Fruit fly (Drosophila melanogaster) whole organism, prepupa: Measurements from ENCODE around the gene ebi.

Experiments used
- Blimp-1 ChIP-seq: fragments of 200-800 bp; sonication (Bioruptor generic); optimal IDR thresholded peaks from 3 replicates; lab custom pipeline; 2017; ENCODE audit warnings: missing biosample characterization, missing genetic modification characterization, mild to moderate bottlenecking, moderate library complexity, missing genetic modification reagents
- CG10631 ChIP-seq: fragments of 200-800 bp; sonication (Bioruptor generic); optimal IDR thresholded peaks from 2 replicates; lab custom pipeline; 2016; ENCODE audit warnings: missing biosample characterization, missing genetic modification characterization
- CG11294 ChIP-seq: fragments of 200-800 bp; sonication (Bioruptor generic); IDR thresholded peaks from 2 replicates; pipeline ENCODE4 v1.3.6; 2022; ENCODE audit warnings: missing biosample characterization, missing genetic modification characterization
- CG11762 ChIP-seq: fragments of 200-800 bp; sonication (Bioruptor generic); optimal IDR thresholded peaks from 3 replicates; lab custom pipeline; 2016; ENCODE audit warnings: missing biosample characterization, missing genetic modification characterization; ENCODE audit not compliant: insufficient read depth
- CG15336 ChIP-seq: fragments of 200-800 bp; sonication (Bioruptor generic); IDR thresholded peaks from 2 replicates; pipeline ENCODE4 v1.3.6; 2022; ENCODE audit warnings: missing biosample characterization, missing genetic modification characterization
- CG1621 ChIP-seq: fragments of 200-800 bp; sonication (Bioruptor generic); optimal IDR thresholded peaks from 3 replicates; lab custom pipeline; 2018; ENCODE audit warnings: missing biosample characterization, mild to moderate bottlenecking, missing genetic modification characterization
- CG32006 ChIP-seq: fragments of 200-800 bp; sonication (Bioruptor generic); optimal IDR thresholded peaks from 3 replicates; lab custom pipeline; 2017; ENCODE audit warnings: missing biosample characterization, mild to moderate bottlenecking, missing genetic modification characterization
- CG34406 ChIP-seq: fragments of 200-800 bp; sonication (Bioruptor generic); optimal IDR thresholded peaks from 3 replicates; lab custom pipeline; 2016; ENCODE audit warnings: missing biosample characterization, missing genetic modification characterization
- CG3919 ChIP-seq: fragments of 200-800 bp; sonication (Bioruptor generic); optimal IDR thresholded peaks from 3 replicates; lab custom pipeline; 2016; ENCODE audit warnings: missing biosample characterization, missing genetic modification characterization
- CG6163 ChIP-seq: fragments of 200-800 bp; sonication (Bioruptor generic); IDR thresholded peaks from 3 replicates; pipeline ENCODE4 v1.3.6; 2022; ENCODE audit warnings: missing biosample characterization, missing genetic modification characterization
- CG6276 ChIP-seq: fragments of 200-800 bp; sonication (Bioruptor generic); optimal IDR thresholded peaks from 2 replicates; lab custom pipeline; 2017; ENCODE audit warnings: missing biosample characterization, mild to moderate bottlenecking, missing genetic modification characterization
- CG6792 ChIP-seq: fragments of 200-800 bp; sonication (Bioruptor generic); optimal IDR thresholded peaks from 3 replicates; lab custom pipeline; 2016; ENCODE audit warnings: missing biosample characterization, missing genetic modification characterization
- CG6854 ChIP-seq: fragments of 200-800 bp; sonication (Bioruptor generic); optimal IDR thresholded peaks from 2 replicates; lab custom pipeline; 2017; ENCODE audit warnings: missing biosample characterization, mild to moderate bottlenecking, missing genetic modification characterization
- CG7368 ChIP-seq: fragments of 200-800 bp; sonication (Bioruptor generic); optimal IDR thresholded peaks from 3 replicates; lab custom pipeline; 2016; ENCODE audit warnings: missing biosample characterization, missing genetic modification characterization
- CG8119 ChIP-seq: fragments of 200-800 bp; sonication (Bioruptor generic); IDR thresholded peaks from 3 replicates; pipeline ENCODE4 v1.3.6; 2022; ENCODE audit warnings: missing biosample characterization, missing genetic modification characterization
- CG8319 ChIP-seq: fragments of 200-800 bp; sonication (Bioruptor generic); optimal IDR thresholded peaks from 3 replicates; lab custom pipeline; 2016; ENCODE audit warnings: missing biosample characterization, missing genetic modification characterization
- CG8632 ChIP-seq: fragments of 200-800 bp; sonication (Bioruptor generic); optimal IDR thresholded peaks from 3 replicates; lab custom pipeline; 2016; ENCODE audit warnings: missing biosample characterization, missing genetic modification characterization
- Eip78C ChIP-seq: fragments of 200-800 bp; sonication (Bioruptor generic); peaks from one replicate; lab custom pipeline; 2016; ENCODE audit warnings: missing biosample characterization, missing genetic modification characterization
- Ets21C ChIP-seq: fragments of 200-800 bp; sonication (Bioruptor generic); optimal IDR thresholded peaks from 3 replicates; lab custom pipeline; 2016; ENCODE audit warnings: missing biosample characterization, missing genetic modification characterization
- Ets96B ChIP-seq: fragments of 200-800 bp; optimal IDR thresholded peaks from 2 replicates; lab custom pipeline; 2019; ENCODE audit warnings: missing biosample characterization, mild to moderate bottlenecking, missing genetic modification characterization, moderate library complexity
- Gug ChIP-seq: fragments of 200-800 bp; sonication (Bioruptor generic); IDR thresholded peaks from 2 replicates; pipeline ENCODE4 v1.3.6; 2022; ENCODE audit warnings: missing biosample characterization, missing genetic modification characterization
- Hr38 ChIP-seq: sonication (Bioruptor generic); optimal IDR thresholded peaks from 2 replicates; lab custom pipeline; 2016; ENCODE audit warnings: missing biosample characterization, missing genetic modification characterization
- Hr39 ChIP-seq: fragments of 200-800 bp; sonication (Bioruptor generic); optimal IDR thresholded peaks from 2 replicates; lab custom pipeline; 2016; ENCODE audit warnings: missing biosample characterization, missing genetic modification characterization
- Lpt ChIP-seq: fragments of 200-800 bp; sonication (Bioruptor generic); optimal IDR thresholded peaks from 3 replicates; lab custom pipeline; 2016; ENCODE audit warnings: missing biosample characterization, missing genetic modification characterization
- OdsH ChIP-seq: fragments of 200-800 bp; sonication (Bioruptor generic); optimal IDR thresholded peaks from 3 replicates; lab custom pipeline; 2016; ENCODE audit warnings: missing biosample characterization, missing genetic modification characterization
- Smox ChIP-seq: fragments of 200-800 bp; sonication (Bioruptor generic); optimal IDR thresholded peaks from 3 replicates; lab custom pipeline; 2016; ENCODE audit warnings: missing biosample characterization, missing genetic modification characterization
- Sox102F ChIP-seq: fragments of 200-800 bp; sonication (Bioruptor generic); optimal IDR thresholded peaks from 2 replicates; lab custom pipeline; 2016; ENCODE audit warnings: missing biosample characterization, mild to moderate bottlenecking, missing genetic modification characterization
- Sox14 ChIP-seq: fragments of 200-800 bp; sonication (Bioruptor generic); optimal IDR thresholded peaks from 3 replicates; lab custom pipeline; 2016; ENCODE audit warnings: missing biosample characterization, missing genetic modification characterization
- Sox15 ChIP-seq: fragments of 200-800 bp; sonication (Bioruptor generic); optimal IDR thresholded peaks from 3 replicates; lab custom pipeline; 2016; ENCODE audit warnings: missing biosample characterization, missing genetic modification characterization
- acj6 ChIP-seq: fragments of 200-800 bp; sonication (Bioruptor generic); optimal IDR thresholded peaks from 3 replicates; lab custom pipeline; 2016; ENCODE audit warnings: missing biosample characterization, missing genetic modification characterization
- cyc ChIP-seq: fragments of 200-800 bp; sonication (Bioruptor generic); optimal IDR thresholded peaks from 3 replicates; lab custom pipeline; 2016; ENCODE audit warnings: missing biosample characterization, missing genetic modification characterization
- dsx ChIP-seq: fragments of 200-800 bp; optimal IDR thresholded peaks from 3 replicates; lab custom pipeline; 2019; ENCODE audit warnings: missing biosample characterization, mild to moderate bottlenecking, missing genetic modification characterization, moderate library complexity; ENCODE audit not compliant: poor library complexity, severe bottlenecking
- eg ChIP-seq: fragments of 200-800 bp; sonication (Bioruptor generic); IDR thresholded peaks from 3 replicates; pipeline ENCODE4 v1.3.6; 2022; ENCODE audit warnings: missing biosample characterization, missing genetic modification characterization
- esn ChIP-seq: fragments of 200-800 bp; sonication (Bioruptor generic); optimal IDR thresholded peaks from 2 replicates; lab custom pipeline; 2016; ENCODE audit warnings: missing biosample characterization, mild to moderate bottlenecking, missing genetic modification characterization, moderate library complexity
- fd59A ChIP-seq: fragments of 200-800 bp; sonication (Bioruptor generic); optimal IDR thresholded peaks from 2 replicates; lab custom pipeline; 2017; ENCODE audit warnings: missing biosample characterization, mild to moderate bottlenecking, missing genetic modification characterization, missing genetic modification reagents
- fd85E ChIP-seq: fragments of 200-800 bp; sonication (Bioruptor generic); optimal IDR thresholded peaks from 3 replicates; lab custom pipeline; 2016; ENCODE audit warnings: missing biosample characterization, missing genetic modification characterization
- net ChIP-seq: fragments of 200-800 bp; sonication (Bioruptor generic); optimal IDR thresholded peaks from 3 replicates; lab custom pipeline; 2016; ENCODE audit warnings: missing biosample characterization, missing genetic modification characterization
- pdm3 ChIP-seq: fragments of 200-800 bp; sonication (Bioruptor generic); optimal IDR thresholded peaks from 3 replicates; lab custom pipeline; 2016; ENCODE audit warnings: missing biosample characterization, missing genetic modification characterization
- salr ChIP-seq, 2 experiments: fragments of 200-800 bp; sonication (Bioruptor generic); optimal IDR thresholded peaks; 3 replicates each; lab custom pipeline; 2016 to 2018; ENCODE audit warnings: missing biosample characterization in 2 of 2, missing genetic modification characterization in 2 of 2, mild to moderate bottlenecking in 1 of 2
- svp ChIP-seq: fragments of 200-800 bp; sonication (Bioruptor generic); peaks from one replicate; lab custom pipeline; 2016; ENCODE audit warnings: missing biosample characterization, missing genetic modification characterization
- topi ChIP-seq: fragments of 200-800 bp; sonication (Bioruptor generic); optimal IDR thresholded peaks from 3 replicates; lab custom pipeline; 2016; ENCODE audit warnings: missing biosample characterization, missing genetic modification characterization
- vri ChIP-seq: fragments of 200-800 bp; sonication (Bioruptor generic); optimal IDR thresholded peaks from 3 replicates; lab custom pipeline; 2016; ENCODE audit warnings: missing biosample characterization, mild to moderate bottlenecking, missing genetic modification characterization

ebi gene

DNA sequence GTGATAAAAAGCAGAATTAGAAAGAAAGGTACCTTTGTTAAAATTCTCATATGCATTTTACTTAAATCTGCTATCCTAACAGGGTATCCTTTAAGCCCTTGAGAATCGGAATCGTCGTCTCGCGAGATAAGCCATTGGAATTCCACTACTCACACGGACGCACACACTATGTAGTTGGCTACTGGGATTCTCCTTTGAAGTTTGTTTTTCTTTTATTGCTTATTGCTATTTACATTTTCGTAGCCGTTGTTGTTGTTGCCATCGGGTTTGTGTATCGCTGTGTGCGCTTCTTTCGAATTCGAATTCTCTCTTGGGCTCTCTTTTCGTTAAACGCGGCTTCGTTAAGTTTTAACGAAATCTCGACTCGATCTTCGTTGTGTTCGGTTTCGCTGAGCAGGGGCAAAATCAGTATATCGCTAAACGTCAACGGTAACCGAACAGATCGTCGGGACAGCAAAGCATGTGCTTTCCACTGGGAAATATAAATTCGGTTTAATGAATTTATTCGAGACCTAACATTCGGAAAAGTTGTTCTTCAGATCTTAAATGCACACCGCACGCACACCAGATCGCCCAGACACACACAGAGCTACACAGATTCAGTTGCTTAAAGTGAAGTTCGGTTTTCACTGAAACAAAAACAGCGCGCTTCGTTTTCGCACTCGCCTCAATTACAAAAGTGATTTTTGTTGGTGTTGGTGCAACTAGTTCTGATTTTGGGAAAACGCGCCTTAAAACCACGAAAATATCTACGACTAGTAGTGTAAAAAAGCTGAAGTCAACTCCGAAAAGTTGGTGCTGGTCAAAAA lies 16.2 kb downstream of the ebi start, which contains the start of gene ex (continued):
- TF ChIP-seq OdsH (GFP tag; lab: Kevin White, UChicago) (peak; percentile 21), CG6854 (GFP tag; lab: Kevin White, UChicago) (peak; percentile 60)
- TF ChIP-seq, all 60 proteins: peak for 32

DNA sequence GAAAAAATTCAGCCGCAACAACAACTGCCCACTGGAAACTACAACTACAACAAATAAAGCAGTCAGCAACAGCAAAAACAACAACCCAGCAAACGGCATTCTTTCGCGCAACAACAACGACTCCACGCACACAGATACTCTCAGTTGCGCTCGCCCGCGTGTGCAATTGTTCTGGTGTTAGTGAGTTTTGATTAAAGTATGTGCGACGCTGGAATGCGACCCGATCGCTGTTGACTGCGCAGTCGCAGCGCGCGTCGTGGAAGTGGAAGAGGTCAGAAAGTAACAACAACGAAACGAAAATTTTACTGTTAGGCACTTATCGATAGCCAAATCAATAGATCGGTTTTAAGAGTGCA lies 16.7 kb downstream of the ebi start:
- peak; percentile 73 for TF ChIP-seq svp (GFP tag; lab: Kevin White, UChicago)
- TF ChIP-seq Sox15 (GFP tag; lab: Kevin White, UChicago) = no peak

DNA sequence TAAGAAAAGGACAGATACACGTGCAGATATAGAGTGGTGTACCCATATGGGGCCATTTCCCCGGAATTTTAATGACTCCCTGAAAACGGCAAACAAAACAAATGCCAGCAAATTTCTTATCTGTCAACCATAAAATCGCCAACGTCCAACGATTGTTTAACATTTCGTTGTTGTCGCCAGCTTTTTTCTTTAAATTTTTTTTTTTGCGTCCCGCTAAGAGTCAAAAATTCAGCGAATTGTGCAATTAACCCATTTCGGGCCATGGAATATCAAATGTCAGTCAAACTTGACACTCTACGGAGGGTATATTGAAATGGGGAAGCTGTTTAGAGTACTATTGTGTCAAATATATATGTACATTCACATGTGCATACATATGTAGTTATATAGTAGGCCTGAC lies 17.3 kb downstream of the ebi start:
- peak; percentile 64 for TF ChIP-seq svp (GFP tag; lab: Kevin White, UChicago)
- TF ChIP-seq vri (GFP tag; lab: Kevin White, UChicago) = peak; percentile 48
- peak; percentile 3 for TF ChIP-seq Eip78C
- no peak for TF ChIP-seq Ets96B (tag; lab: Kevin White, UChicago)
- no peak for TF ChIP-seq eg (GFP tag; lab: Robert Waterston, UW)

DNA sequence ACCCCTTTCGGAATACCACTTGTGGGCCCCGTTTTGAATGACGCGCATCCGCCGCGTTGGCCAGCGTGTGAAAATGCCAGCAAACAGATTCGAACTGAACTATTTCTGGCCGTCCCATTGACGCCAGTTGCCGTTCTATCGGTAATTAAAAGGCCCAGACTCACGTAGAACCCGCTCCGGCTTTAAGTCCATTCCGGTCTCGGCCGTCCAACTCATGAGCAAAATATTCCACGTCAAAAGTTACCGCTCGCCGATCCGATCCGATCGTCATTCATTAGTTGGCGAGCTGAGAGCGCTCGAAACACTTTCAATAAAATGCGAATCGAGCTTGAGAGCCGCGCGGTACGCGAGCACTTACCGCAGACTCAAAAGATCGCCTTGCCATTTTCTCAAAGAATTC lies 19.6 kb downstream of the ebi start:
- no peak for TF ChIP-seq esn

DNA sequence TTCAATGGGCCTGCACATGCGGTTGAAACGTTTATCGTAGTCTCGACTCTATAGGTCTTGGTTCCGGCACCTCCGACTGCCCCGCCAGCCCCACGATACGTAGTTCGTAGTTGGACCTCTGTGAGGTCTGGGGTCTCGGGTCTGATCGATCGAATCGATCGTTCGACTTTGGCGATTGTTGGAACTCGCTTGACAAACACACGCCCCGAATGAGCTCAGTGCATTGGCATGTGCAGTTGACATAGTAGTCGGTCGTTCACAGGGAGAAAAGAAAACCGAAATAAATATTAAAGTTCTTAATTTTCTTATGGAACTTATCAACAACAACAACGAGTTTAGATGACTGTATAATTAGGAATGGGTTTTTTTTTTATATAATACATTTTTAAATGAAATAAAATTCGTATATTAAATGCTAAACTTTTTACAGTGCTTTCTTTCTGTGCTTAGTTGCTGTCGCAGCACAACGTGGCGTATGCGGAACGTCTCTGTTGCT lies 20.5 kb downstream of the ebi start:
- TF ChIP-seq dsx (no peak), acj6 (GFP tag; lab: Kevin White, UChicago) (peak; percentile 61), CG34406 (GFP tag; lab: Kevin White, UChicago) (peak; percentile 46), CG15336 (GFP tag; lab: Robert Waterston, UW) (peak; percentile 92), CG8632 (GFP tag; lab: Kevin White, UChicago) (peak; percentile 34), Sox14 (GFP tag; lab: Kevin White, UChicago) (peak; percentile 11), Sox15 (GFP tag; lab: Kevin White, UChicago) (no peak), CG7368 (GFP tag; lab: Kevin White, UChicago) (no peak), Gug (GFP tag; lab: Robert Waterston, UW) (peak; percentile 73), CG10631 (GFP tag; lab: Kevin White, UChicago) (peak; percentile 44), CG6276 (GFP tag; lab: Kevin White, UChicago) (peak; percentile 60), Blimp-1 (GFP tag; lab: Kevin White, UChicago) (no peak), fd59A (GFP tag; lab: Kevin White, UChicago) (no peak), Ets96B (tag; lab: Kevin White, UChicago) (no peak), CG6163 (GFP tag; lab: Robert Waterston, UW) (peak; percentile 86), topi (GFP tag; lab: Kevin White, UChicago) (peak; percentile 25), CG8119 (GFP tag; lab: Robert Waterston, UW) (peak; percentile 84), pdm3 (peak; percentile 35), Smox (no peak), Ets21C (GFP tag; lab: Kevin White, UChicago) (no peak), CG3919 (GFP tag; lab: Kevin White, UChicago) (peak; percentile 59), CG8319 (peak; percentile 34), CG6792 (GFP tag; lab: Kevin White, UChicago) (peak; percentile 41), vri (GFP tag; lab: Kevin White, UChicago) (no peak), esn (peak; percentile 23), Sox102F (GFP tag; lab: Kevin White, UChicago) (peak; percentile 1), CG11294 (GFP tag; lab: Robert Waterston, UW) (peak; percentile 35), net (GFP tag; lab: Kevin White, UChicago) (peak; percentile 39), CG32006 (GFP tag; lab: Kevin White, UChicago) (peak; percentile 83), cyc (GFP tag; lab: Kevin White, UChicago) (no peak), Lpt (GFP tag; lab: Kevin White, UChicago) (peak; percentile 56), eg (GFP tag; lab: Robert Waterston, UW) (peak; percentile 87), CG1621 (tag; lab: Kevin White, UChicago) (no peak), fd85E (no peak), CG11762 (GFP tag; lab: Kevin White, UChicago) (peak; percentile 31), Hr39 (GFP tag; lab: Kevin White, UChicago) (no peak), Eip78C (peak; percentile 82), salr (GFP tag; optimal IDR thresholded peaks at IDR 0.05; lab: Kevin White, UChicago) (peak in 1 of 2 experiments; percentile 19), Hr38 (GFP tag; lab: Kevin White, UChicago) (no peak)
